Worm (Caenorhabditis elegans) whole organism, young adult: ENCODE results near the gene F54H5.5.

Source experiments
- B0336.3 ChIP-seq: fragments of 200-800 bp; sonication (Bioruptor generic); IDR thresholded peaks from 2 replicates; pipeline ENCODE4 v1.3.6; 2022; ENCODE audit warnings: missing genetic modification characterization, missing compliant biosample characterization
- C17E4.6 ChIP-seq: fragments of 200-800 bp; sonication (Bioruptor generic); IDR thresholded peaks from 2 replicates; pipeline ENCODE4 v1.3.6; 2022; ENCODE audit warnings: missing genetic modification reagents, missing genetic modification characterization, missing compliant biosample characterization
- D2030.7 ChIP-seq: fragments of 200-800 bp; sonication (Bioruptor generic); IDR thresholded peaks from 2 replicates; pipeline ENCODE4 v1.3.6; 2022; ENCODE audit warnings: missing genetic modification reagents, missing genetic modification characterization, missing compliant biosample characterization
- F37B4.10 ChIP-seq: fragments of 200-800 bp; sonication (Bioruptor generic); IDR thresholded peaks from 2 replicates; pipeline ENCODE4 v1.3.6; 2022; ENCODE audit warnings: missing genetic modification characterization, missing compliant biosample characterization
- F39B2.1 ChIP-seq: fragments of 200-800 bp; sonication (Bioruptor generic); IDR thresholded peaks from 2 replicates; pipeline ENCODE4 v1.3.6; 2022; ENCODE audit warnings: missing genetic modification reagents, missing genetic modification characterization, missing compliant biosample characterization
- F57A8.1 ChIP-seq: fragments of 200-800 bp; sonication (Bioruptor generic); optimal IDR thresholded peaks from 2 replicates; lab custom pipeline; 2018; ENCODE audit warnings: mild to moderate bottlenecking, missing genetic modification characterization, moderate library complexity, missing compliant biosample characterization
- T07F8.4 ChIP-seq: sonication (generic microtip); optimal IDR thresholded peaks from 2 replicates; lab custom pipeline; 2016; ENCODE audit warnings: mild to moderate bottlenecking, missing genetic modification characterization, moderate library complexity, missing compliant biosample characterization
- Y95B8A.8 ChIP-seq: fragments of 200-800 bp; sonication (Bioruptor generic); IDR thresholded peaks from 2 replicates; pipeline ENCODE4 v1.3.6; 2022; ENCODE audit warnings: missing genetic modification reagents, missing genetic modification characterization, missing compliant biosample characterization
- akir-1 ChIP-seq: fragments of 200-800 bp; sonication (Bioruptor generic); optimal IDR thresholded peaks from 2 replicates; lab custom pipeline; 2018; ENCODE audit warnings: mild to moderate bottlenecking, missing genetic modification characterization, moderate library complexity, missing compliant biosample characterization
- ama-1 ChIP-seq, 3 experiments: fragments of 150-350 bp in 1 of 3; sonication (generic microtip) in 2 of 3; optimal IDR thresholded peaks; 2 replicates each; lab custom pipeline; 2014 to 2018; ENCODE audit warnings: missing biosample characterization in 2 of 3, missing genetic modification characterization in 2 of 3, missing genetic modification reagents in 2 of 3
- attf-6 ChIP-seq: fragments of 200-800 bp; sonication (Bioruptor generic); IDR thresholded peaks from 2 replicates; pipeline ENCODE4 v1.3.6; 2022; ENCODE audit warnings: missing genetic modification reagents, missing genetic modification characterization, missing compliant biosample characterization
- ceh-100 ChIP-seq: fragments of 200-800 bp; sonication (Bioruptor generic); IDR thresholded peaks from 2 replicates; pipeline ENCODE4 v1.3.6; 2022; ENCODE audit warnings: missing genetic modification reagents, missing genetic modification characterization, missing compliant biosample characterization
- ceh-27 ChIP-seq: fragments of 200-800 bp; sonication (Bioruptor generic); optimal IDR thresholded peaks from 2 replicates; lab custom pipeline; 2018; ENCODE audit warnings: mild to moderate bottlenecking, missing genetic modification characterization, moderate library complexity, missing compliant biosample characterization
- ceh-40 ChIP-seq: fragments of 200-800 bp; sonication (Bioruptor generic); IDR thresholded peaks from 2 replicates; pipeline ENCODE4 v1.3.6; 2022; ENCODE audit warnings: missing genetic modification characterization, missing compliant biosample characterization
- die-1 ChIP-seq: sonication (generic microtip); optimal IDR thresholded peaks from 2 replicates; lab custom pipeline; 2016; ENCODE audit warnings: missing genotype, mild to moderate bottlenecking, missing genetic modification characterization, missing compliant biosample characterization
- efl-1 ChIP-seq: fragments of 150-350 bp; optimal IDR thresholded peaks from 2 replicates; lab custom pipeline; 2014; ENCODE audit warnings: missing biosample characterization, missing genetic modification reagents, missing genetic modification characterization
- ekl-4 ChIP-seq: fragments of 200-800 bp; sonication (Bioruptor generic); IDR thresholded peaks from 2 replicates; pipeline ENCODE4 v1.3.6; 2022; ENCODE audit warnings: missing genetic modification reagents, missing genetic modification characterization, missing compliant biosample characterization
- ets-4 ChIP-seq: fragments of 200-800 bp; sonication (Bioruptor generic); optimal IDR thresholded peaks from 2 replicates; lab custom pipeline; 2018; ENCODE audit warnings: mild to moderate bottlenecking, missing genetic modification characterization, missing compliant biosample characterization
- him-1 ChIP-seq: sonication (generic microtip); optimal IDR thresholded peaks from 2 replicates; lab custom pipeline; 2016; ENCODE audit warnings: missing genotype, missing genetic modification reagents, missing genetic modification characterization, missing compliant biosample characterization
- hlh-12 ChIP-seq: sonication (generic microtip); optimal IDR thresholded peaks from 2 replicates; lab custom pipeline; 2016; ENCODE audit warnings: missing genetic modification characterization, missing compliant biosample characterization
- hrde-1 ChIP-seq: sonication (generic microtip); optimal IDR thresholded peaks from 2 replicates; lab custom pipeline; 2016; ENCODE audit warnings: missing genetic modification characterization, mild to moderate bottlenecking, missing compliant biosample characterization, moderate library complexity, missing genotype, missing genetic modification reagents, borderline replicate concordance
- lag-1 ChIP-seq: fragments of 200-800 bp; sonication (Bioruptor generic); IDR thresholded peaks from 2 replicates; pipeline ENCODE4 v1.3.6; 2022; ENCODE audit warnings: missing genetic modification reagents, missing genetic modification characterization, missing compliant biosample characterization
- let-526 ChIP-seq: fragments of 200-800 bp; sonication (Bioruptor generic); IDR thresholded peaks from 2 replicates; pipeline ENCODE4 v1.3.6; 2022; ENCODE audit warnings: missing genetic modification reagents, missing genetic modification characterization, missing compliant biosample characterization
- lin-54 ChIP-seq: fragments of 200-800 bp; sonication (Bioruptor generic); optimal IDR thresholded peaks from 2 replicates; lab custom pipeline; 2018; ENCODE audit warnings: mild to moderate bottlenecking, missing genetic modification characterization, missing compliant biosample characterization
- lsl-1 ChIP-seq: fragments of 200-800 bp; sonication (Bioruptor generic); optimal IDR thresholded peaks from 2 replicates; lab custom pipeline; 2018; ENCODE audit warnings: mild to moderate bottlenecking, missing genetic modification characterization, moderate library complexity, missing compliant biosample characterization
- mel-28 ChIP-seq: sonication (generic microtip); optimal IDR thresholded peaks from 2 replicates; lab custom pipeline; 2016; ENCODE audit warnings: borderline replicate concordance, mild to moderate bottlenecking, missing genetic modification characterization, missing compliant biosample characterization
- nfya-1 ChIP-seq: sonication (generic microtip); optimal IDR thresholded peaks from 2 replicates; lab custom pipeline; 2017; ENCODE audit warnings: antibody characterized with exemption, missing compliant biosample characterization, missing genetic modification characterization, borderline replicate concordance; ENCODE audit not compliant: insufficient read depth
- nhr-90 ChIP-seq: sonication (generic microtip); optimal IDR thresholded peaks from 2 replicates; lab custom pipeline; 2016; ENCODE audit warnings: missing genotype, mild to moderate bottlenecking, missing genetic modification characterization, missing compliant biosample characterization
- rec-8 ChIP-seq, 2 experiments: sonication (generic microtip); optimal IDR thresholded peaks; 2 replicates each; lab custom pipeline; 2016; ENCODE audit warnings: mild to moderate bottlenecking in 2 of 2, missing genetic modification characterization in 2 of 2, missing genetic modification reagents in 2 of 2, missing genotype in 2 of 2, missing biosample characterization in 1 of 2, missing compliant biosample characterization in 1 of 2, moderate library complexity in 1 of 2
- rpc-1 ChIP-seq, 2 experiments: fragments of 150-350 bp in 1 of 2; sonication (generic microtip) in 1 of 2; optimal IDR thresholded peaks; 2 replicates each; lab custom pipeline; 2014 to 2018; ENCODE audit warnings: missing biosample characterization in 1 of 2, missing genetic modification characterization in 1 of 2, missing genetic modification reagents in 1 of 2, missing genotype in 1 of 2
- sdz-38 ChIP-seq: sonication (generic microtip); optimal IDR thresholded peaks from 2 replicates; lab custom pipeline; 2016; ENCODE audit warnings: missing genotype, missing genetic modification characterization, missing compliant biosample characterization
- sea-2 ChIP-seq: fragments of 200-800 bp; sonication (Bioruptor generic); IDR thresholded peaks from 2 replicates; pipeline ENCODE4 v1.3.6; 2022; ENCODE audit warnings: missing genetic modification characterization, missing compliant biosample characterization
- snpc-1.1 ChIP-seq: sonication (generic microtip); optimal IDR thresholded peaks from 2 replicates; lab custom pipeline; 2017; ENCODE audit warnings: missing genetic modification characterization, mild to moderate bottlenecking, missing compliant biosample characterization, antibody characterized with exemption, moderate library complexity, missing genotype, missing genetic modification reagents; ENCODE audit not compliant: insufficient read depth
- sptf-2 ChIP-seq: fragments of 200-800 bp; sonication (Bioruptor generic); optimal IDR thresholded peaks from 2 replicates; lab custom pipeline; 2018; ENCODE audit warnings: mild to moderate bottlenecking, missing genetic modification characterization, missing compliant biosample characterization
- unc-62 ChIP-seq: fragments of 150-350 bp; optimal IDR thresholded peaks from 2 replicates; lab custom pipeline; 2014; ENCODE audit warnings: missing biosample characterization, missing genetic modification reagents, missing genetic modification characterization
- xnd-1 ChIP-seq: sonication (generic microtip); optimal IDR thresholded peaks from 2 replicates; lab custom pipeline; 2016; ENCODE audit warnings: missing genotype, missing genetic modification reagents, missing genetic modification characterization, missing compliant biosample characterization
- ztf-3 ChIP-seq: fragments of 200-800 bp; sonication (Bioruptor generic); optimal IDR thresholded peaks from 2 replicates; lab custom pipeline; 2018; ENCODE audit warnings: mild to moderate bottlenecking, missing genetic modification characterization, missing compliant biosample characterization

Gene F54H5.5

ce11 chrII:6597507-6597906 lies 29.6 kb downstream of the F54H5.5 start (continued):
- TF ChIP-seq D2030.7 (GFP tag; lab: Robert Waterston, UW), result 0 out of 2 replicates have a peak, but pooled peaks have one; percentile 29
- no peak for TF ChIP-seq ceh-40 (GFP tag; lab: Robert Waterston, UW)
- peak; percentile 15 for TF ChIP-seq efl-1 (GFP tag; lab: Kevin White, UChicago)
- TF ChIP-seq ztf-3 (GFP tag; lab: Kevin White, UChicago), result no peak
- TF ChIP-seq die-1 (tag; lab: Kevin White, UChicago), result no peak
- no peak for TF ChIP-seq let-526 (GFP tag; lab: Robert Waterston, UW)
- TF ChIP-seq nfya-1, result no peak
- no peak for TF ChIP-seq C17E4.6 (GFP tag; lab: Robert Waterston, UW)
- no peak for TF ChIP-seq sea-2 (GFP tag; lab: Robert Waterston, UW)
- TF ChIP-seq nhr-90 (tag; lab: Kevin White, UChicago), result no peak
- TF ChIP-seq ceh-27 (GFP tag; lab: Kevin White, UChicago), result no peak
- peak; percentile 27 for TF ChIP-seq xnd-1

- TF ChIP-seq sdz-38 (tag; lab: Kevin White, UChicago) (no peak), ets-4 (GFP tag; lab: Kevin White, UChicago) (no peak), F37B4.10 (GFP tag; lab: Robert Waterston, UW) (no peak), rpc-1 (optimal IDR thresholded peaks at IDR 0.05; lab: Kevin White, UChicago) (no peak), rpc-1 (tag; optimal IDR thresholded peaks at IDR 0.05; lab: Kevin White, UChicago) (no peak), T07F8.4 (tag; lab: Kevin White, UChicago) (no peak), ceh-100 (GFP tag; lab: Robert Waterston, UW) (no peak), hlh-12 (tag; lab: Kevin White, UChicago) (no peak), unc-62 (no peak), lag-1 (GFP tag; lab: Robert Waterston, UW) (no peak), lsl-1 (GFP tag; lab: Kevin White, UChicago) (no peak), Y95B8A.8 (GFP tag; lab: Robert Waterston, UW) (no peak), nfya-1 (no peak), F57A8.1 (GFP tag; lab: Kevin White, UChicago) (no peak), mel-28 (no peak), hrde-1 (no peak), ekl-4 (GFP tag; lab: Robert Waterston, UW) (no peak), ztf-3 (GFP tag; lab: Kevin White, UChicago) (no peak), F39B2.1 (no peak), B0336.3 (GFP tag; lab: Robert Waterston, UW) (no peak), attf-6 (no peak)
Measured at ce11 chrII:6594151-6594550, 32.9 kb downstream of the F54H5.5 start, which contains the start of gene aipr-1. Gene aipr-1 (minus strand): TSS chrII:6594251.

DNA sequence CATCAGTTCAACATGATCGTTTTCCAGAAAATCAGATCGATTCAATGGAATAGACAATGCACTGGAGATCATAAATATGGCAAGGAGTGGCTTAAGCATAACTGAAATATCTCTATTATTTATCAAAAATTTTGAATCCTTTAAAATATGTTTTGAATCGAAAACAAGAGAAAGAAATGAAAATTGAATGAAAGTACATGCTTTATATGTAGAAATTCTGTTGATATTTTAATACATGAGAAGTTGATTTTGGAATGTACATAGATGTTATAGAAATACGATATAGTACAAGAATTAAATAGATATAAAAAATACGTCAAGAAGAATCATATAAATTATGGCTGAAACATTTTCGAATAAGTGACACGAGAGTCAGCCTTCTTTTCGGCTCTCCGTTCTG lies 34.8 kb downstream of the F54H5.5 start, which contains the start of gene C56C10.9:
C56C10.9 (minus strand) TSS at position 101 of the 400 bp plus-strand sequence.
- no peak for TF ChIP-seq hlh-12 (tag; lab: Kevin White, UChicago)
- no peak for TF ChIP-seq akir-1
- no peak for TF ChIP-seq snpc-1.1
- no peak for TF ChIP-seq ama-1 (optimal IDR thresholded peaks at IDR 0.05; lab: Kevin White, UChicago)
- no peak for TF ChIP-seq ama-1 (GFP tag; optimal IDR thresholded peaks at IDR 0.05; lab: Kevin White, UChicago)
- no peak for TF ChIP-seq him-1
- no peak for TF ChIP-seq sptf-2
- TF ChIP-seq rec-8 (tag; optimal IDR thresholded peaks at IDR 0.05; lab: Kevin White, UChicago), result no peak
- TF ChIP-seq lin-54, result no peak
